Worm (Caenorhabditis elegans) whole organism, L1 larva: ENCODE results near the gene smi-1.

Source experiments
- C16A3.4 ChIP-seq: fragments of 150-350 bp; optimal IDR thresholded peaks from 2 replicates; lab custom pipeline; 2014; ENCODE audit warnings: missing biosample characterization, missing genetic modification characterization
- F16B12.6 ChIP-seq: fragments of 150-350 bp; optimal IDR thresholded peaks from 2 replicates; lab custom pipeline; 2014; ENCODE audit warnings: missing biosample characterization, missing genetic modification characterization
- Y116A8C.19 ChIP-seq: sonication (generic microtip); optimal IDR thresholded peaks from 2 replicates; lab custom pipeline; 2016; ENCODE audit warnings: missing compliant biosample characterization, missing genetic modification characterization, borderline replicate concordance
- aha-1 ChIP-seq: fragments of 150-350 bp; optimal IDR thresholded peaks from 2 replicates; lab custom pipeline; 2014; ENCODE audit warnings: missing biosample characterization, missing genetic modification characterization
- blmp-1 ChIP-seq: fragments of 150-350 bp; optimal IDR thresholded peaks from 2 replicates; lab custom pipeline; 2014; ENCODE audit warnings: missing biosample characterization, missing genetic modification characterization
- ceh-63 ChIP-seq: fragments of 200-800 bp; sonication (Bioruptor generic); optimal IDR thresholded peaks from 2 replicates; lab custom pipeline; 2018; ENCODE audit warnings: mild to moderate bottlenecking, missing genetic modification characterization, missing compliant biosample characterization
- ceh-8 ChIP-seq: fragments of 200-800 bp; sonication (Bioruptor generic); optimal IDR thresholded peaks from 2 replicates; lab custom pipeline; 2018; ENCODE audit warnings: mild to moderate bottlenecking, missing genetic modification characterization, moderate library complexity, missing compliant biosample characterization
- ceh-82 ChIP-seq, 3 experiments: fragments of 150-350 bp in 1 of 3; sonication (generic microtip) in 2 of 3; optimal IDR thresholded peaks; 2 replicates each; lab custom pipeline; 2014 to 2017; ENCODE audit warnings: missing biosample characterization in 3 of 3, missing genetic modification characterization in 3 of 3
- ceh-90 ChIP-seq: sonication (generic microtip); optimal IDR thresholded peaks from 2 replicates; lab custom pipeline; 2016; ENCODE audit warnings: missing genetic modification characterization, missing compliant biosample characterization
- dsc-1 ChIP-seq: sonication (generic microtip); optimal IDR thresholded peaks from 2 replicates; lab custom pipeline; 2016; ENCODE audit warnings: mild to moderate bottlenecking, missing genetic modification characterization, missing compliant biosample characterization
- efl-1 ChIP-seq, 4 experiments: fragments of 150-350 bp; optimal IDR thresholded peaks in 3 of 4; peaks in 1 of 4; 1 replicate in 1 of 4; 2 replicates in 3 of 4; lab custom pipeline; 2014; ENCODE audit warnings: missing biosample characterization in 2 of 4, missing genetic modification characterization in 2 of 4, missing genetic modification reagents in 2 of 4
- efl-3 ChIP-seq: fragments of 200-800 bp; sonication (Bioruptor generic); optimal IDR thresholded peaks from 2 replicates; lab custom pipeline; 2018; ENCODE audit warnings: mild to moderate bottlenecking, missing genetic modification characterization, missing compliant biosample characterization
- egl-13 ChIP-seq: sonication (generic microtip); optimal IDR thresholded peaks from 2 replicates; lab custom pipeline; 2016; ENCODE audit warnings: missing genotype, missing genetic modification reagents, missing genetic modification characterization, missing compliant biosample characterization
- elt-2 ChIP-seq: sonication (generic microtip); optimal IDR thresholded peaks from 2 replicates; lab custom pipeline; 2016; ENCODE audit warnings: missing genetic modification characterization, mild to moderate bottlenecking, inconsistent platforms, missing compliant biosample characterization, missing genetic modification reagents
- elt-3 ChIP-seq, 6 experiments: fragments of 150-350 bp in 1 of 6; sonication (generic microtip); optimal IDR thresholded peaks; 2 replicates each; lab custom pipeline; 2017 to 2018; ENCODE audit warnings: missing biosample characterization in 6 of 6, missing genetic modification characterization in 6 of 6, inconsistent platforms in 1 of 6
- fkh-10 ChIP-seq: sonication (generic microtip); optimal IDR thresholded peaks from 2 replicates; lab custom pipeline; 2017; ENCODE audit warnings: missing biosample characterization, missing genetic modification reagents, missing genetic modification characterization
- fkh-4 ChIP-seq: sonication (generic microtip); optimal IDR thresholded peaks from 2 replicates; lab custom pipeline; 2016; ENCODE audit warnings: missing compliant biosample characterization, missing genetic modification characterization, borderline replicate concordance
- grh-1 ChIP-seq: fragments of 200-800 bp; sonication (Bioruptor generic); IDR thresholded peaks from 2 replicates; pipeline ENCODE4 v1.3.6; 2022; ENCODE audit warnings: missing genetic modification reagents, missing genetic modification characterization, missing compliant biosample characterization
- hlh-4 ChIP-seq: sonication (generic microtip); optimal IDR thresholded peaks from 2 replicates; lab custom pipeline; 2016; ENCODE audit warnings: mild to moderate bottlenecking, missing genetic modification characterization, missing compliant biosample characterization
- isw-1 ChIP-seq: fragments of 200-800 bp; sonication (Bioruptor generic); IDR thresholded peaks from 2 replicates; pipeline ENCODE4 v1.3.6; 2022; ENCODE audit warnings: missing genetic modification characterization, missing compliant biosample characterization
- lin-13 ChIP-seq: fragments of 150-350 bp; optimal IDR thresholded peaks from 2 replicates; lab custom pipeline; 2014; ENCODE audit warnings: missing biosample characterization, missing genetic modification reagents, missing genetic modification characterization
- lin-14 ChIP-seq: fragments of 200-800 bp; sonication (Bioruptor generic); optimal IDR thresholded peaks from 2 replicates; lab custom pipeline; 2018; ENCODE audit warnings: mild to moderate bottlenecking, missing genetic modification characterization, moderate library complexity, missing compliant biosample characterization
- lin-15B ChIP-seq: fragments of 150-350 bp; sonication (generic microtip); optimal IDR thresholded peaks from 3 replicates; lab custom pipeline; 2014; ENCODE audit warnings: missing biosample characterization, missing genetic modification characterization
- lin-39 ChIP-seq: fragments of 150-350 bp; optimal IDR thresholded peaks from 2 replicates; lab custom pipeline; 2014; ENCODE audit warnings: missing biosample characterization, missing genetic modification reagents, missing genetic modification characterization
- lir-3 ChIP-seq: sonication (generic microtip); optimal IDR thresholded peaks from 2 replicates; lab custom pipeline; 2016; ENCODE audit warnings: mild to moderate bottlenecking, missing genetic modification characterization, moderate library complexity, missing compliant biosample characterization; ENCODE audit not compliant: poor library complexity
- lsy-2 ChIP-seq, 2 experiments: fragments of 150-350 bp; optimal IDR thresholded peaks; 2 replicates each; lab custom pipeline; 2014; ENCODE audit warnings: missing biosample characterization in 2 of 2, missing genetic modification characterization in 2 of 2
- mdl-1 ChIP-seq, 2 experiments: fragments of 150-350 bp; optimal IDR thresholded peaks; 2 replicates each; lab custom pipeline; 2014 to 2017; ENCODE audit warnings: missing biosample characterization in 2 of 2, missing genetic modification characterization in 2 of 2, inconsistent platforms in 1 of 2
- mef-2 ChIP-seq: fragments of 150-350 bp; optimal IDR thresholded peaks from 2 replicates; lab custom pipeline; 2014; ENCODE audit warnings: missing biosample characterization, missing genetic modification characterization
- nhr-12 ChIP-seq: sonication (generic microtip); optimal IDR thresholded peaks from 2 replicates; lab custom pipeline; 2017; ENCODE audit warnings: missing biosample characterization, missing genetic modification characterization
- nhr-28 ChIP-seq: fragments of 150-350 bp; optimal IDR thresholded peaks from 2 replicates; lab custom pipeline; 2014; ENCODE audit warnings: missing biosample characterization, missing genetic modification characterization
- nhr-76 ChIP-seq: sonication (generic microtip); optimal IDR thresholded peaks from 2 replicates; lab custom pipeline; 2017; ENCODE audit warnings: missing biosample characterization, missing genetic modification characterization
- nhr-77 ChIP-seq: fragments of 150-350 bp; optimal IDR thresholded peaks from 2 replicates; lab custom pipeline; 2014; ENCODE audit warnings: missing biosample characterization, missing genetic modification characterization
- nhr-85 ChIP-seq: sonication (generic microtip); peaks from one replicate; lab custom pipeline; 2016; ENCODE audit warnings: missing genetic modification characterization, inconsistent platforms, missing compliant biosample characterization
- nhr-90 ChIP-seq: sonication (generic microtip); optimal IDR thresholded peaks from 2 replicates; lab custom pipeline; 2016; ENCODE audit warnings: mild to moderate bottlenecking, missing genetic modification characterization, missing compliant biosample characterization; ENCODE audit not compliant: poor library complexity
- pax-3 ChIP-seq: fragments of 200-800 bp; sonication (Bioruptor generic); optimal IDR thresholded peaks from 2 replicates; lab custom pipeline; 2018; ENCODE audit warnings: mild to moderate bottlenecking, missing genetic modification characterization, moderate library complexity, missing compliant biosample characterization
- rnt-1 ChIP-seq: sonication (generic microtip); optimal IDR thresholded peaks from 2 replicates; lab custom pipeline; 2016; ENCODE audit warnings: mild to moderate bottlenecking, missing genetic modification characterization, moderate library complexity, missing compliant biosample characterization
- snpc-4 ChIP-seq: fragments of 150-350 bp; optimal IDR thresholded peaks from 2 replicates; lab custom pipeline; 2014; ENCODE audit warnings: missing biosample characterization, missing genetic modification characterization
- snu-23 ChIP-seq: sonication (generic microtip); optimal IDR thresholded peaks from 2 replicates; lab custom pipeline; 2016; ENCODE audit warnings: missing genetic modification characterization, missing compliant biosample characterization
- sox-4 ChIP-seq: sonication (generic microtip); optimal IDR thresholded peaks from 2 replicates; lab custom pipeline; 2016; ENCODE audit warnings: missing genetic modification characterization, missing compliant biosample characterization
- swsn-7 ChIP-seq: sonication (generic microtip); optimal IDR thresholded peaks from 2 replicates; lab custom pipeline; 2016; ENCODE audit warnings: missing genetic modification characterization, missing compliant biosample characterization
- tbx-2 ChIP-seq: sonication (generic microtip); optimal IDR thresholded peaks from 2 replicates; lab custom pipeline; 2016; ENCODE audit warnings: missing genetic modification characterization, missing compliant biosample characterization
- tlp-1 ChIP-seq: fragments of 150-350 bp; optimal IDR thresholded peaks from 2 replicates; lab custom pipeline; 2014; ENCODE audit warnings: missing biosample characterization, missing genetic modification characterization
- unc-130 ChIP-seq: fragments of 150-350 bp; optimal IDR thresholded peaks from 2 replicates; lab custom pipeline; 2017; ENCODE audit warnings: missing biosample characterization, missing genetic modification characterization, inconsistent platforms
- unc-30 ChIP-seq: sonication (generic microtip); optimal IDR thresholded peaks from 2 replicates; lab custom pipeline; 2017; ENCODE audit warnings: missing biosample characterization, missing genetic modification characterization
- unc-62 ChIP-seq: fragments of 150-350 bp; optimal IDR thresholded peaks from 2 replicates; lab custom pipeline; 2014; ENCODE audit warnings: missing biosample characterization, missing genetic modification reagents, missing genetic modification characterization
- unc-86 ChIP-seq: sonication (generic microtip); optimal IDR thresholded peaks from 2 replicates; lab custom pipeline; 2016; ENCODE audit warnings: missing genetic modification characterization, missing compliant biosample characterization
- unc-98 ChIP-seq: fragments of 200-800 bp; sonication (Bioruptor generic); IDR thresholded peaks from 2 replicates; pipeline ENCODE4 v1.3.6; 2022; ENCODE audit warnings: missing genetic modification characterization, missing compliant biosample characterization
- vab-15 ChIP-seq: sonication (generic microtip); optimal IDR thresholded peaks from 2 replicates; lab custom pipeline; 2017; ENCODE audit warnings: missing genotype, mild to moderate bottlenecking, missing genetic modification characterization, missing compliant biosample characterization
- zip-4 ChIP-seq: fragments of 200-800 bp; sonication (Bioruptor generic); optimal IDR thresholded peaks from 2 replicates; lab custom pipeline; 2018; ENCODE audit warnings: mild to moderate bottlenecking, missing genetic modification characterization, moderate library complexity, missing compliant biosample characterization

The smi-1 gene

ce11 chrIII:1856679-1857078 lies 21.5 kb upstream of the smi-1 start:
- no peak for TF ChIP-seq mdl-1 (tag; optimal IDR thresholded peaks at IDR 0.05; lab: Kevin White, UChicago)
- no peak for TF ChIP-seq nhr-76 (tag; lab: Kevin White, UChicago)
- TF ChIP-seq grh-1 (GFP tag; lab: Robert Waterston, UW) = 0 out of 2 replicates have a peak, but pooled peaks have one; percentile 17
- peak; percentile 82 for TF ChIP-seq nhr-85 (tag; lab: Kevin White, UChicago)
- TF ChIP-seq lin-14 = peak; percentile 51
- peak; percentile 26 for TF ChIP-seq blmp-1 (tag; lab: Kevin White, UChicago)

DNA sequence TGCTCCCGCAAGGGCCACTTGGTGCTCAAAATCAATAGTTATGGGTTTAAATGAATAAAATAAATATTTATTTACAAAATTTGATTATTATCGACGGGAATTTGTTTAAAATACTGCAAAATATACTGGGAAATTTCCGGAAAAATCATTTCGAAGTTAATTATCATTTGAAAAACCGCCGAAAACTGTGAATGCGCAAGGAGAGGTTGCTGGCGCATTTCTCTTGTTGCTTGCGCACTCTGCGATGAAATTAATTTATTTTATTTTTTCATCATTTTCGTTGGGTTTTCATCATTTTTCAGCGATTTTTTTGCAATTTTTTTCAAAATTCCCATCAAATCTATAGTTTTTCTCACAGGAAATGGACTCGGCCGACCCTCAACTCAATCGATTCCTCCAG lies 18.6 kb upstream of the smi-1 start, which contains the start of gene ddp-1:
ddp-1 (plus strand) TSS at position 357 of the 400 bp plus-strand sequence.
- TF ChIP-seq hlh-4 (no peak), ceh-63 (GFP tag; lab: Kevin White, UChicago) (peak; percentile 63), lsy-2 (tag; optimal IDR thresholded peaks at IDR 0.05; lab: Kevin White, UChicago) (peak; percentile 96 to 97), grh-1 (GFP tag; lab: Robert Waterston, UW) (peak; percentile 96), tlp-1 (tag; lab: Kevin White, UChicago) (no peak), vab-15 (tag; lab: Kevin White, UChicago) (no peak), ceh-8 (GFP tag; lab: Kevin White, UChicago) (peak; percentile 97), F16B12.6 (tag; lab: Kevin White, UChicago) (peak; percentile 75), lin-13 (GFP tag; lab: Kevin White, UChicago) (peak; percentile 99), unc-98 (GFP tag; lab: Robert Waterston, UW) (0 out of 2 replicates have a peak, but pooled peaks have one; percentile 39), egl-13 (tag; lab: Kevin White, UChicago) (peak; percentile 93), C16A3.4 (peak; percentile 97), fkh-10 (GFP tag; lab: Kevin White, UChicago) (peak; percentile 91), snpc-4 (tag; lab: Kevin White, UChicago) (peak; percentile 77), elt-3 (tag; optimal IDR thresholded peaks at IDR 0.05; lab: Kevin White, UChicago) (peak in 4 of 6 experiments; percentile 1 to 93 (median 85)), efl-1 (optimal IDR thresholded peaks at IDR 0.05; lab: Kevin White, UChicago) (peak; percentile 98 to 100), efl-1 (GFP tag; optimal IDR thresholded peaks at IDR 0.05 in 1 of 2; lab: Kevin White, UChicago) (peak; percentile 99 to 100), unc-86 (tag; lab: Kevin White, UChicago) (peak; percentile 95), ceh-90 (peak; percentile 53), elt-2 (tag; lab: Kevin White, UChicago) (peak; percentile 90), unc-130 (tag; lab: Kevin White, UChicago) (peak; percentile 93), nhr-76 (tag; lab: Kevin White, UChicago) (peak; percentile 22), snu-23 (GFP tag; lab: Kevin White, UChicago) (peak; percentile 98), zip-4 (GFP tag; lab: Kevin White, UChicago) (peak; percentile 93), rnt-1 (tag; lab: Kevin White, UChicago) (peak; percentile 96), lin-39 (tag; lab: Kevin White, UChicago) (peak; percentile 98), nhr-28 (no peak), nhr-12 (tag; lab: Kevin White, UChicago) (peak; percentile 51), lin-14 (peak; percentile 93), isw-1 (peak; percentile 95), ceh-82 (tag; optimal IDR thresholded peaks at IDR 0.05; lab: Kevin White, UChicago) (peak; percentile 98), nhr-90 (peak; percentile 98), nhr-77 (peak; percentile 85), swsn-7 (tag; lab: Kevin White, UChicago) (peak; percentile 96), tbx-2 (tag; lab: Kevin White, UChicago) (peak; percentile 96), unc-62 (GFP tag; lab: Kevin White, UChicago) (no peak), efl-3 (GFP tag; lab: Kevin White, UChicago) (peak; percentile 94), Y116A8C.19 (peak; percentile 42), fkh-4 (peak; percentile 78), pax-3 (tag; lab: Kevin White, UChicago) (peak; percentile 91), aha-1 (tag; lab: Kevin White, UChicago) (peak; percentile 65), unc-30 (peak; percentile 46), mef-2 (peak; percentile 69), sox-4 (tag; lab: Kevin White, UChicago) (peak; percentile 92), lir-3 (no peak), lin-15B (tag; lab: Kevin White, UChicago) (peak; percentile 90), blmp-1 (tag; lab: Kevin White, UChicago) (peak; percentile 81), dsc-1 (peak; percentile 98)
